Fruit fly (Drosophila melanogaster): ENCODE measurements around the gene Crys.
A peak's percentile ranks its signal among the peaks of the same experiment; 100 is the strongest.
"Not testable (repeated sequence)": the region's sequence is repeated elsewhere in the genome, so short reads cannot be mapped to it uniquely, and the experiment has no call there.

Crys gene

dm6 chr2L:11989210-11989609, 45.3 kb downstream of the Crys start:
- TF ChIP-seq pan (optimal IDR thresholded peaks at IDR 0.05) (no peak), HLH106 (tag; optimal IDR thresholded peaks at IDR 0.05) (no peak), Hnf4 (GFP tag; optimal IDR thresholded peaks at IDR 0.05) (no peak), woc (GFP tag; optimal IDR thresholded peaks at IDR 0.05) (no peak), fru (GFP tag; optimal IDR thresholded peaks at IDR 0.05) (no peak), h (GFP tag; optimal IDR thresholded peaks at IDR 0.05) (no peak)

dm6 chr2L:11989729-11990128, 45.8 kb downstream of the Crys start, which contains the start of the genes zuc and dgt2:
Gene zuc, minus strand, starts transcription at chr2L:11989882.
Gene dgt2, plus strand, starts transcription at chr2L:11989936.
- no peak for TF ChIP-seq Dif (GFP tag; optimal IDR thresholded peaks at IDR 0.05; ENCODE audit: partially characterized antibody)
- no peak for TF ChIP-seq dmrt93B (GFP tag; optimal IDR thresholded peaks at IDR 0.05)

dm6 chr2L:11990458-11991065, 46.6 kb downstream of the Crys start, which contains the start of gene escl:
Gene escl, plus strand, starts transcription at chr2L:11990927.
- TF ChIP-seq Myc (optimal IDR thresholded peaks at IDR 0.05) (peak; percentile 10), Mio (GFP tag; optimal IDR thresholded peaks at IDR 0.05) (no peak)

- TF ChIP-seq tai, woc, brk (GFP tag; optimal IDR thresholded peaks at IDR 0.05): not testable (repeated sequence)
Observed at dm6 chr2L:11992602-11993001, 48.7 kb downstream of the Crys start, which contains the start of gene Ada1-2. Gene Ada1-2, plus strand, starts transcription at chr2L:11992902.

- not testable (repeated sequence) for TF ChIP-seq Myc (optimal IDR thresholded peaks at IDR 0.05); OdsH (GFP tag; optimal IDR thresholded peaks at IDR 0.05); Dfd (GFP tag; optimal IDR thresholded peaks at IDR 0.05)
Observed at dm6 chr2L:11995332-11995790, 51.4 kb downstream of the Crys start, which contains the start of the genes CG18789 and Qtzl. Gene CG18789, minus strand, starts transcription at chr2L:11995432. Gene Qtzl, plus strand, starts transcription at chr2L:11995740.

- not testable (repeated sequence) for TF ChIP-seq sage (GFP tag; optimal IDR thresholded peaks at IDR 0.05); CrebA (GFP tag; optimal IDR thresholded peaks at IDR 0.05; ENCODE audit: borderline replicate concordance); Rel (GFP tag; optimal IDR thresholded peaks at IDR 0.05); Rel (tag; optimal IDR thresholded peaks at IDR 0.05)
Observed at dm6 chr2L:11996509-11996908, 52.6 kb downstream of the Crys start, which contains the start of gene Ada1-1. Gene Ada1-1, plus strand, starts transcription at chr2L:11996809.
